Fruit fly (Drosophila melanogaster): Measurements from ENCODE around the gene CG43082.

The CG43082 gene

dm6 chr3L:15704250-15704985 is 42.8 kb downstream of the CG43082 start (continued):
- TF ChIP-seq CG6813 (GFP tag; optimal IDR thresholded peaks at IDR 0.05) (no peak), tna (GFP tag; IDR thresholded peaks at IDR 0.05; ENCODE audit: partially characterized antibody) (no peak), lab (GFP tag; optimal IDR thresholded peaks at IDR 0.05) (peak; percentile 30), CG18764 (GFP tag; optimal IDR thresholded peaks at IDR 0.05) (peak; percentile 15), Lhr (GFP tag; optimal IDR thresholded peaks at IDR 0.05) (peak; percentile 50), Awh (GFP tag; IDR thresholded peaks at IDR 0.05) (no peak), CG17359 (tag; optimal IDR thresholded peaks at IDR 0.05) (peak; percentile 69), nom (GFP tag; optimal IDR thresholded peaks at IDR 0.05) (no peak), grau (tag; optimal IDR thresholded peaks at IDR 0.05) (peak; percentile 71), CG6254 (GFP tag; optimal IDR thresholded peaks at IDR 0.05) (peak; percentile 31), CG32767 (GFP tag; IDR thresholded peaks at IDR 0.05) (0 out of 2 replicates have a peak, but pooled peaks have one; percentile 32), Hmr (GFP tag; optimal IDR thresholded peaks at IDR 0.05) (peak; percentile 14), crp (GFP tag; optimal IDR thresholded peaks at IDR 0.05) (peak in 1 of 2 experiments; percentile 4), CG2116 (GFP tag; optimal IDR thresholded peaks at IDR 0.05) (peak; percentile 33), CG7839 (tag; optimal IDR thresholded peaks at IDR 0.05) (peak; percentile 78), ftz-f1 (GFP tag; optimal IDR thresholded peaks at IDR 0.05) (no peak), tll (GFP tag; optimal IDR thresholded peaks at IDR 0.05) (no peak), HLHmδ (GFP tag; optimal IDR thresholded peaks at IDR 0.05) (no peak), Ets65A (GFP tag) (no peak), Lpt (GFP tag; optimal IDR thresholded peaks at IDR 0.05) (no peak), CG6765 (GFP tag; optimal IDR thresholded peaks at IDR 0.05) (no peak), Pdp1 (GFP tag; optimal IDR thresholded peaks at IDR 0.05) (peak in 1 of 2 experiments; percentile 49), CG8944 (GFP tag; optimal IDR thresholded peaks at IDR 0.05) (no peak), E2f2 (GFP tag; IDR thresholded peaks at IDR 0.05) (peak; percentile 9; the same call in 1 of the 2 replicates), sna (GFP tag; IDR thresholded peaks at IDR 0.05; ENCODE audit: partially characterized antibody) (no peak), al (GFP tag; IDR thresholded peaks at IDR 0.05) (no peak), Mad (GFP tag; optimal IDR thresholded peaks at IDR 0.05) (no peak), pb (GFP tag; optimal IDR thresholded peaks at IDR 0.05) (no peak), CG7963 (GFP tag; IDR thresholded peaks at IDR 0.05; ENCODE audit: partially characterized antibody) (no peak), zfh2 (GFP tag; optimal IDR thresholded peaks at IDR 0.05) (no peak), maf-S (GFP tag; optimal IDR thresholded peaks at IDR 0.05) (no peak), unc-4 (GFP tag; IDR thresholded peaks at IDR 0.05; ENCODE audit: partially characterized antibody) (no peak), MESR4 (GFP tag; optimal IDR thresholded peaks at IDR 0.05) (no peak), pros (GFP tag; optimal IDR thresholded peaks at IDR 0.05) (no peak), D19B (GFP tag; optimal IDR thresholded peaks at IDR 0.05) (no peak), Xbp1 (GFP tag; optimal IDR thresholded peaks at IDR 0.05) (peak; percentile 55), Myb (GFP tag; optimal IDR thresholded peaks at IDR 0.05) (no peak), salm (tag; optimal IDR thresholded peaks at IDR 0.05) (peak; percentile 27), gfzf (GFP tag; optimal IDR thresholded peaks at IDR 0.05) (no peak), CG17912 (GFP tag; optimal IDR thresholded peaks at IDR 0.05) (no peak), ranshi (GFP tag; IDR thresholded peaks at IDR 0.05) (no peak), CG9215 (GFP tag; IDR thresholded peaks at IDR 0.05) (no peak), sens-2 (GFP tag; IDR thresholded peaks at IDR 0.05) (no peak), jumu (GFP tag; optimal IDR thresholded peaks at IDR 0.05) (no peak), NfI (GFP tag; optimal IDR thresholded peaks at IDR 0.05) (peak; percentile 6), Trl (optimal IDR thresholded peaks at IDR 0.05) (no peak), Trl (GFP tag; optimal IDR thresholded peaks at IDR 0.05) (no peak), bbx (GFP tag; IDR thresholded peaks at IDR 0.05; ENCODE audit: partially characterized antibody) (no peak), Dref (GFP tag; IDR thresholded peaks at IDR 0.05) (no peak)
